Worm (Caenorhabditis elegans): ENCODE measurements around the gene W04E12.4.
"Not testable (repeated sequence)": the region's sequence is repeated elsewhere in the genome, so short reads cannot be mapped to it uniquely, and the experiment has no call there.

ce11 chrV:19710514-19710913, 32.9 kb upstream of the W04E12.4 start, which contains the start of gene Y43F8C.15:
- TF ChIP-seq eor-1 (tag; optimal IDR thresholded peaks at IDR 0.05); snpc-4 (tag; optimal IDR thresholded peaks at IDR 0.05); elt-2 (tag; optimal IDR thresholded peaks at IDR 0.05); nhr-25 (tag; optimal IDR thresholded peaks at IDR 0.05); nhr-237 (tag; optimal IDR thresholded peaks at IDR 0.05); lin-15B (tag; optimal IDR thresholded peaks at IDR 0.05); unc-39 (tag; optimal IDR thresholded peaks at IDR 0.05); nfya-1 (tag; optimal IDR thresholded peaks at IDR 0.05; ENCODE audit: insufficient read depth): not testable (repeated sequence)
